Fruit fly (Drosophila melanogaster): ENCODE measurements around the gene CG3632.
A peak's percentile ranks its signal among the peaks of the same experiment; 100 is the strongest.

Gene CG3632

DNA sequence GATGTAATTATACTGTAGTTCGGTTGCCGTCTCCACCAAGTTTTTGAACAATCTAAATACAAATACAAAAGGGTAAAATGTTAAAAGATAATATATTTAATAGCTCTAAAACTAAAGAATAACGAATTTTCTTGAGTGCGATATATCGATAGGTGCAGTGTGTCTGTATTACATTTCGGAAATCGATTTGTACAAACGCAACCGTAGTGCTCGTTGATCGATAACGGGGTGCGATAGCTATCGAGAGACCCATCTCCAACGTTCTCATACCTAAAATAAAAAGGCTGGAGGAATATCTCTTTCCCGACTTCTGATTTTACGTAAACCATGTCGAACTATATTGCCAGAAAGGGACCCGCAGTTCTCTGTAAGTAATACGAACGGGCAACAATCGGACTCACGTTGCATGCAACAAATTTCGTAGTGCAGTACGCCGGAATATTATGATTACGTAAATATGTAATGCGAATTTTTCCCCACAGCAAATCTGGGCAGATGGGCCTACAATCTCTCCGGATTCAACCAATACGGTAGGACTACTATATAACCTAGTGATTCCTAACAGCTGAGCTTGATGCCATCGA, 10.3 kb upstream of the CG3632 start, which contains the start of gene UQCR-14 (continued):
- TF ChIP-seq achi (GFP tag; optimal IDR thresholded peaks at IDR 0.05) (peak; percentile 19), Ets96B (tag; optimal IDR thresholded peaks at IDR 0.05) (no peak), esn (GFP tag; optimal IDR thresholded peaks at IDR 0.05) (peak; percentile 46), fd59A (GFP tag; optimal IDR thresholded peaks at IDR 0.05) (no peak), CG9139 (GFP tag; optimal IDR thresholded peaks at IDR 0.05) (no peak), topi (GFP tag; optimal IDR thresholded peaks at IDR 0.05) (peak; percentile 43), ss (GFP tag; optimal IDR thresholded peaks at IDR 0.05) (no peak), CG3032 (tag; optimal IDR thresholded peaks at IDR 0.05) (no peak), CG32006 (GFP tag; optimal IDR thresholded peaks at IDR 0.05) (no peak), CG8119 (GFP tag; IDR thresholded peaks at IDR 0.05) (no peak), Hr38 (GFP tag; optimal IDR thresholded peaks at IDR 0.05) (no peak), CG3919 (GFP tag; optimal IDR thresholded peaks at IDR 0.05) (no peak)

DNA sequence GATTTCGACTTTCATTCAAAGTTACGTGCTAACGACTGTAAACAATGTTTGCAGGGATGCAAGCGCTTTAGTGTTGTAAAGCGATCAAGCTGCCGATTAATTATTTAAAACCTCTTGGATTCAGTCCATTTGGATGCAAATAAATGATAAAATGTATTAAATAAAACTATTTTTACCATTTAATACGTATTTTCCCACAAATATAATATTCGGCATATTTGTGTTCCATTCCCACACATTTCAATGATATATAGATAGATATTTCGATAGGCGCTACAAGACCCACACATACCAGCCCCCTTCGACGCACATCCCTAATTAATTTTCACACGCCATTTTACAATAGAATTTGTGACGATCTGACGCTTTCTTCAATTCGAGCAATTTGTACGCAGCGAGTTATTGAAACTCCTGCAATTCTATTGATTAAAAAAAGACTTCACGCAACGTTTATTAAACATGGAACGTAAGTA, 7.9 kb upstream of the CG3632 start, which contains the start of the genes CG32576 and caz:
CG32576 (minus strand) TSS at position 42 of the 473 bp plus-strand sequence.
caz (plus strand) TSS at position 319 of the 473 bp plus-strand sequence.
- TF ChIP-seq CG1621 (tag; optimal IDR thresholded peaks at IDR 0.05) (no peak), dac (GFP tag; optimal IDR thresholded peaks at IDR 0.05) (no peak), salr (GFP tag; optimal IDR thresholded peaks at IDR 0.05) (no peak), CG6792 (GFP tag; optimal IDR thresholded peaks at IDR 0.05) (peak; percentile 13), svp (GFP tag) (no peak), Ets21C (GFP tag; optimal IDR thresholded peaks at IDR 0.05) (no peak), acj6 (GFP tag; optimal IDR thresholded peaks at IDR 0.05) (peak; percentile 46), achi (GFP tag; optimal IDR thresholded peaks at IDR 0.05) (peak; percentile 47), ss (GFP tag; optimal IDR thresholded peaks at IDR 0.05) (no peak), Sox102F (GFP tag; optimal IDR thresholded peaks at IDR 0.05) (peak; percentile 43), CG10631 (GFP tag; optimal IDR thresholded peaks at IDR 0.05) (peak; percentile 51), CG11762 (GFP tag; optimal IDR thresholded peaks at IDR 0.05; ENCODE audit: insufficient read depth) (no peak), Lpt (GFP tag; optimal IDR thresholded peaks at IDR 0.05) (no peak), lz (GFP tag; optimal IDR thresholded peaks at IDR 0.05) (peak; percentile 12), fkh (GFP tag; optimal IDR thresholded peaks at IDR 0.05) (peak; percentile 94), CG3032 (tag; optimal IDR thresholded peaks at IDR 0.05) (peak; percentile 23), Blimp-1 (GFP tag; optimal IDR thresholded peaks at IDR 0.05) (peak; percentile 8), esn (GFP tag; optimal IDR thresholded peaks at IDR 0.05) (peak; percentile 49), Eip78C (GFP tag) (peak; percentile 8), CG6163 (GFP tag; IDR thresholded peaks at IDR 0.05) (no peak), vri (GFP tag; optimal IDR thresholded peaks at IDR 0.05) (peak; percentile 23), CG4318 (GFP tag; optimal IDR thresholded peaks at IDR 0.05) (no peak), cyc (GFP tag; optimal IDR thresholded peaks at IDR 0.05) (peak; percentile 3), Sox14 (GFP tag; optimal IDR thresholded peaks at IDR 0.05) (no peak), CG8319 (GFP tag; optimal IDR thresholded peaks at IDR 0.05) (no peak), CG10669 (GFP tag; optimal IDR thresholded peaks at IDR 0.05) (no peak), CG32006 (GFP tag; optimal IDR thresholded peaks at IDR 0.05) (no peak), dsx (GFP tag; optimal IDR thresholded peaks at IDR 0.05; ENCODE audit: poor library complexity, severe bottlenecking) (peak; percentile 88), pdm3 (GFP tag; optimal IDR thresholded peaks at IDR 0.05) (no peak), CG11902 (GFP tag; optimal IDR thresholded peaks at IDR 0.05) (no peak), spab (GFP tag; optimal IDR thresholded peaks at IDR 0.05) (no peak), Gug (GFP tag; IDR thresholded peaks at IDR 0.05) (no peak)

Measured in whole organism, prepupa.